Worm (Caenorhabditis elegans) whole organism, L3 larva: ENCODE measurements around the gene grl-30.

Source experiments
- ZK546.5 ChIP-seq: sonication (generic microtip); optimal IDR thresholded peaks from 2 replicates; lab custom pipeline; 2017; ENCODE audit warnings: missing biosample characterization, missing genetic modification characterization
- aly-2 ChIP-seq: fragments of 150-350 bp; optimal IDR thresholded peaks from 2 replicates; lab custom pipeline; 2014; ENCODE audit warnings: missing biosample characterization, missing genetic modification characterization
- elt-1 ChIP-seq: fragments of 150-350 bp; optimal IDR thresholded peaks from 2 replicates; lab custom pipeline; 2014; ENCODE audit warnings: missing biosample characterization, missing genetic modification characterization
- mdl-1 ChIP-seq: fragments of 150-350 bp; optimal IDR thresholded peaks from 2 replicates; lab custom pipeline; 2014; ENCODE audit warnings: missing biosample characterization, missing genetic modification characterization
- unc-62 ChIP-seq: fragments of 150-350 bp; sonication (generic microtip); optimal IDR thresholded peaks from 4 replicates; lab custom pipeline; 2014; ENCODE audit warnings: missing biosample characterization, missing genetic modification reagents, missing genetic modification characterization
- ztf-4 ChIP-seq: fragments of 150-350 bp; optimal IDR thresholded peaks from 2 replicates; lab custom pipeline; 2014; ENCODE audit warnings: missing biosample characterization, missing genetic modification characterization

ce11 chrV:3543344-3543743 lies 12.7 kb upstream of the grl-30 start, which contains the start of gene nhr-222:
- TF ChIP-seq unc-62 (GFP tag; lab: Kevin White, UChicago) (no peak), ZK546.5 (tag; lab: Kevin White, UChicago) (no peak), mdl-1 (no peak), aly-2 (tag; lab: Kevin White, UChicago) (no peak), elt-1 (no peak), ztf-4 (no peak)
